Fruit fly (Drosophila melanogaster): Measurements from ENCODE around the gene ro.

The ro gene

dm6 chr3R:26853699-26854098 lies 27.3 kb downstream of the ro start (continued):
- TF ChIP-seq Ets65A (GFP tag) = peak; percentile 88
- TF ChIP-seq chif (GFP tag; optimal IDR thresholded peaks at IDR 0.05) = peak in 1 of 2 experiments; percentile 22
- no peak for TF ChIP-seq prd (optimal IDR thresholded peaks at IDR 0.05)
- TF ChIP-seq prd (GFP tag; IDR thresholded peaks at IDR 0.05) = peak; percentile 57; the same call in 2 of the 3 replicates
- peak; percentile 17 for TF ChIP-seq unpg (GFP tag; optimal IDR thresholded peaks at IDR 0.05)
- no peak for TF ChIP-seq tap (tag; optimal IDR thresholded peaks at IDR 0.05)
- peak; percentile 21 for TF ChIP-seq ind (GFP tag; optimal IDR thresholded peaks at IDR 0.05)
- no peak for TF ChIP-seq hkb (optimal IDR thresholded peaks at IDR 0.05)
- TF ChIP-seq hkb (GFP tag; IDR thresholded peaks at IDR 0.05) = 0 out of 2 replicates have a peak, but pooled peaks have one; percentile 31
- TF ChIP-seq row (GFP tag; IDR thresholded peaks at IDR 0.05) = peak; percentile 67; the same call in 2 of the 3 replicates
- peak; percentile 43 for TF ChIP-seq lilli (GFP tag; optimal IDR thresholded peaks at IDR 0.05)
- TF ChIP-seq CG32532 (GFP tag; IDR thresholded peaks at IDR 0.05) = peak; percentile 38; the same call in 1 of the 2 replicates
- peak; percentile 5; the same call in 1 of the 2 replicates for TF ChIP-seq Ada2b (GFP tag; IDR thresholded peaks at IDR 0.05)
- TF ChIP-seq her (GFP tag; optimal IDR thresholded peaks at IDR 0.05) = peak; percentile 5
- no peak for TF ChIP-seq cato (GFP tag; optimal IDR thresholded peaks at IDR 0.05; ENCODE audit: borderline replicate concordance)
- peak; percentile 43; the same call in 1 of the 2 replicates for TF ChIP-seq lmd (GFP tag; IDR thresholded peaks at IDR 0.05)
- TF ChIP-seq CG9437 (GFP tag; optimal IDR thresholded peaks at IDR 0.05) = peak; percentile 80
- peak; percentile 1 for TF ChIP-seq CG8944 (GFP tag; optimal IDR thresholded peaks at IDR 0.05)
- peak; percentile 12 for TF ChIP-seq HLH54F (GFP tag; optimal IDR thresholded peaks at IDR 0.05)
- TF ChIP-seq CG7839 (tag; optimal IDR thresholded peaks at IDR 0.05) = peak; percentile 24
- TF ChIP-seq gcm (GFP tag; optimal IDR thresholded peaks at IDR 0.05) = no peak
- peak; percentile 47 for TF ChIP-seq CG14441 (GFP tag; IDR thresholded peaks at IDR 0.05)
- no peak for TF ChIP-seq run (tag; optimal IDR thresholded peaks at IDR 0.05)
- no peak for TF ChIP-seq vfl (GFP tag; optimal IDR thresholded peaks at IDR 0.05)
- TF ChIP-seq CG9215 (GFP tag; IDR thresholded peaks at IDR 0.05) = 0 out of 2 replicates have a peak, but pooled peaks have one; percentile 27
- TF ChIP-seq B-H1 (GFP tag; IDR thresholded peaks at IDR 0.05) = 0 out of 3 replicates have a peak, but pooled peaks have one; percentile 15
- TF ChIP-seq mam (GFP tag; optimal IDR thresholded peaks at IDR 0.05) = peak; percentile 13
- peak; percentile 23 for TF ChIP-seq Sox102F (GFP tag; optimal IDR thresholded peaks at IDR 0.05)
- peak; percentile 82 for TF ChIP-seq Med (GFP tag)
- TF ChIP-seq CG17328 (GFP tag; IDR thresholded peaks at IDR 0.05) = 0 out of 2 replicates have a peak, but pooled peaks have one; percentile 7
- TF ChIP-seq CG11504 (tag; optimal IDR thresholded peaks at IDR 0.05) = peak; percentile 25
- TF ChIP-seq Gug (GFP tag; IDR thresholded peaks at IDR 0.05) = peak; percentile 33; the same call in 1 of the 4 replicates
- 0 out of 2 replicates have a peak, but pooled peaks have one; percentile 33 for TF ChIP-seq Drgx (GFP tag; IDR thresholded peaks at IDR 0.05)
- TF ChIP-seq CG9932 (GFP tag; IDR thresholded peaks at IDR 0.05) = peak; percentile 59
- no peak for TF ChIP-seq Dp (GFP tag; optimal IDR thresholded peaks at IDR 0.05)
- 0 out of 3 replicates have a peak, but pooled peaks have one; percentile 15 for TF ChIP-seq Aef1 (GFP tag; IDR thresholded peaks at IDR 0.05)
- no peak for TF ChIP-seq grau (tag; optimal IDR thresholded peaks at IDR 0.05)
- TF ChIP-seq CG15269 (tag; optimal IDR thresholded peaks at IDR 0.05) = peak; percentile 9
- TF ChIP-seq CG8290 (GFP tag; optimal IDR thresholded peaks at IDR 0.05) = no peak
- peak in 1 of 2 experiments; percentile 28 for TF ChIP-seq CG8290 (tag; optimal IDR thresholded peaks at IDR 0.05)
- no peak for TF ChIP-seq CG12236 (GFP tag; optimal IDR thresholded peaks at IDR 0.05)
- peak; percentile 16 for TF ChIP-seq CG2678 (tag; optimal IDR thresholded peaks at IDR 0.05)
- TF ChIP-seq CG10209 (GFP tag; optimal IDR thresholded peaks at IDR 0.05) = peak; percentile 5
- peak; percentile 4 for TF ChIP-seq jumu (GFP tag; optimal IDR thresholded peaks at IDR 0.05)
- peak; percentile 54; the same call in 1 of the 2 replicates for TF ChIP-seq CG32772 (GFP tag; IDR thresholded peaks at IDR 0.05)
- TF ChIP-seq ttk (GFP tag; IDR thresholded peaks at IDR 0.05) = peak; percentile 30; the same call in 1 of the 2 replicates
- TF ChIP-seq tgo (GFP tag; IDR thresholded peaks at IDR 0.05) = peak; percentile 48; the same call in 1 of the 3 replicates
- TF ChIP-seq Atf6 (GFP tag; IDR thresholded peaks at IDR 0.05) = peak; percentile 44; the same call in 1 of the 2 replicates
- 0 out of 2 replicates have a peak, but pooled peaks have one; percentile 27 for TF ChIP-seq HLH3B (GFP tag; IDR thresholded peaks at IDR 0.05)
- TF ChIP-seq CG18599 (GFP tag; optimal IDR thresholded peaks at IDR 0.05) = peak; percentile 51
- TF ChIP-seq Optix (GFP tag; IDR thresholded peaks at IDR 0.05) = 0 out of 3 replicates have a peak, but pooled peaks have one; percentile 9

All from whole organism, embryonic.